Worm (Caenorhabditis elegans): Measurements from ENCODE around the gene sru-45.
A peak's percentile ranks its signal among the peaks of the same experiment; 100 is the strongest.

The sru-45 gene

DNA sequence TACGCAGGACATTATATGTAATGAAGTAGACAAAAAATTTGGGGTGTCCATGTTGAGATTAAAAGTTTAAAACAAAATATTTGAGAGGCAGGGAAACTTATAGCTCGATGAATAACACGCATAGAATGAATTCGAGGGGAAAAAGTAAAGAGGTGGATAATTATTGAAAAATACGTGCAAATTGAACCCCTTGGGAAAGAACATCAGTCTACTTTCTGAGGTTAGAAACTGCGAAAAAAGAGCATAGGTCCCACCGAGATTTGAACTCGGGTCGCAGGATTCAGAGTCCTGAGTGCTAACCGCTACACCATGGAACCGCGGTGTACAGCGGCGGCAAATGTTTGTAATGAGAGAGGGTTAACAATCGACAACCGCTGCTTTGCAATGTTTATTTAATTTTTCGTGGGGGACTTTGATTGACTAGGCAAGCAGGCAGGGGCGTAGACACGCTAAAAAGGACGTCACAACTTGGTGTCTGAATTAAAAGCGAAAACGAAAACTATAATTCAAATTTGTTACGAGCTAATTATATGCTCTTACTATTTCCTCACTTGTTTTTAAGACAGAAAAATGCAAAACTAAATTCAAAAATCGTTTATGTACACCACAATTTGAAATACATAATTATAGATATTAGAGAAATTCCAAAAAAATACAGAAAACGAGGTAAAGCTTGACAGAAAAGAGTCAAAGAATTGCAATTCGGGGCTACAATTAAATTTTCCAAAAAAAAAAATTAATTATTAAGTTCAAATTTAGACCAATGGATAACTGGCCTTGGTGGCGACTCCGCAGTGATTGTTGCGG lies 26.5 kb downstream of the sru-45 start, which contains the start of gene srh-269:
srh-269 (minus strand) TSS at position 51 of the 807 bp plus-strand sequence.
- TF ChIP-seq ceh-13 (GFP tag; optimal IDR thresholded peaks at IDR 0.05) (peak; percentile 11), tra-4 (tag; optimal IDR thresholded peaks at IDR 0.05) (peak; percentile 41), hmbx-1 (tag; optimal IDR thresholded peaks at IDR 0.05) (peak; percentile 8), tbx-11 (GFP tag; IDR thresholded peaks at IDR 0.05) (peak; percentile 65), F13C5.2 (tag; optimal IDR thresholded peaks at IDR 0.05) (peak; percentile 71), pes-1 (GFP tag; IDR thresholded peaks at IDR 0.05) (peak; percentile 80), hnd-1 (tag; optimal IDR thresholded peaks at IDR 0.05) (peak; percentile 31), sea-1 (GFP tag; conservative IDR thresholded peaks at IDR 0.05) (peak; percentile 59; the same call in 1 of the 2 replicates), ama-1 (optimal IDR thresholded peaks at IDR 0.05) (no peak), ets-7 (tag; optimal IDR thresholded peaks at IDR 0.05) (peak; percentile 45), aly-1 (tag; optimal IDR thresholded peaks at IDR 0.05) (peak; percentile 61), hmg-4 (GFP tag; optimal IDR thresholded peaks at IDR 0.05) (peak; percentile 67), ceh-36 (tag; optimal IDR thresholded peaks at IDR 0.05) (peak; percentile 38), flt-1 (GFP tag; IDR thresholded peaks at IDR 0.05) (peak; percentile 76), B0310.2 (tag; optimal IDR thresholded peaks at IDR 0.05) (peak; percentile 56), scrt-1 (GFP tag; IDR thresholded peaks at IDR 0.05) (peak; percentile 79), tbx-37 (GFP tag; conservative IDR thresholded peaks at IDR 0.05) (0 out of 2 replicates have a peak, but pooled peaks have one; percentile 43)

DNA sequence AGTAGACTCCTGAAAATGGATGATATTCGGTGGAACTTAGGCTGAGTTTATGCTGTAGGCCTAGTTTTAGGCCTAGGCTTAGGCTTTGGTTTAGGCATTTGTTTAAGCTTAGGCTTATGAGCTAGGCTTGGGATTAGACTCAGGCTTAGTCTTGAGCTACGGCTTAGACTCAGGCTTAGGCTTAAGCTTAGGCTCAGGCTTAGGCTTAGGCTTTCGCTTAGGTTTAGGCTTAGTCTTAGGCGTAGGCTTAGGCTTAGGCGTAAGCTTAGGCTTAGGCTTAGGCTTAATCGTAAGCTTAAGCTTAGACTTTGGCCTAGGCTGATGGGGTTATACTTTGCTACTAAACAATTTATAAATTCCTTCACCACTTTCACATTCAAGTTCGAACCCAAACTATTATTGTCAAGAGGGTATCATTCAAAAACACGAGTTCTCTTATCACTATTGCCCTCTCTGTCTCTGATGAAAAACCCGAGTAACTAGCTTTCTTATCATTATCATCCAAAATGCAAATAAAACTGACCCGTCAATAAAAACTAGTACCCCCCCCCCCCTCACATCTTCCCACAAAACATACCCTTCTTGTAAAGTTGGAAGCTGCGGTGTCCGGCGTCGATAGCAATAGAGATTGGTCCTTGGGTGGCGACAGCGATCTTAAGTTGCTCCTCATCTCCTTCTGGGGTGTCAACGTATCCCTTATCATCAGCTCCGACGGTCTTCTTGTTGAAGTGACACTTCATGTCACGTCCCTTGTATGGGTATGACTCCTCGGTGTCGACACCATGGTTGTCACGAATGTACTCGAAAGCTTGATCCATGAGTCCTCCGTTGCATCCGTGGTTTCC lies 27.4 kb downstream of the sru-45 start:
- TF ChIP-seq ama-1 (optimal IDR thresholded peaks at IDR 0.05) (no peak), hnd-1 (tag; optimal IDR thresholded peaks at IDR 0.05) (no peak), ceh-36 (tag; optimal IDR thresholded peaks at IDR 0.05) (peak; percentile 88)

DNA sequence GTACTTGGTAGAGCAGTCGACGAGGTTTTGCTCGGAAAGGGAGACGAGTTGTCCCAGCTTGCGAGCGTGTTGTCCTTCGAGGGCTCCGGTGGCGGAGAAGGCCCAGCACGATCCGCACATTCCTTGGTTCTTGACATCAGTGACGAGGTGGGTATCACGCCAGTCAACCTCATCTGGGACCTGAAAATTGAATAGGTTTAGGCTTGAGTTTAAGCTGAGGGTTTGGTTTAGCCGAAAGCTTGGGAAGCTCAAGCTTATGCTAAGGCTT lies 28.0 kb downstream of the sru-45 start:
- TF ChIP-seq hmbx-1 (tag; optimal IDR thresholded peaks at IDR 0.05) (no peak), tbx-11 (GFP tag; IDR thresholded peaks at IDR 0.05) (no peak), aly-1 (tag; optimal IDR thresholded peaks at IDR 0.05) (no peak), scrt-1 (GFP tag; IDR thresholded peaks at IDR 0.05) (no peak), ama-1 (optimal IDR thresholded peaks at IDR 0.05) (no peak), pes-1 (GFP tag; IDR thresholded peaks at IDR 0.05) (no peak), sea-1 (GFP tag; conservative IDR thresholded peaks at IDR 0.05) (no peak), ets-7 (tag; optimal IDR thresholded peaks at IDR 0.05) (no peak), B0310.2 (tag; optimal IDR thresholded peaks at IDR 0.05) (no peak), ceh-13 (GFP tag; optimal IDR thresholded peaks at IDR 0.05) (no peak), hmg-4 (GFP tag; optimal IDR thresholded peaks at IDR 0.05) (no peak), flt-1 (GFP tag; IDR thresholded peaks at IDR 0.05) (no peak), F13C5.2 (tag; optimal IDR thresholded peaks at IDR 0.05) (no peak), tbx-37 (GFP tag; conservative IDR thresholded peaks at IDR 0.05) (no peak), ceh-36 (tag; optimal IDR thresholded peaks at IDR 0.05) (no peak), hnd-1 (tag; optimal IDR thresholded peaks at IDR 0.05) (no peak), tra-4 (tag; optimal IDR thresholded peaks at IDR 0.05) (no peak)

DNA sequence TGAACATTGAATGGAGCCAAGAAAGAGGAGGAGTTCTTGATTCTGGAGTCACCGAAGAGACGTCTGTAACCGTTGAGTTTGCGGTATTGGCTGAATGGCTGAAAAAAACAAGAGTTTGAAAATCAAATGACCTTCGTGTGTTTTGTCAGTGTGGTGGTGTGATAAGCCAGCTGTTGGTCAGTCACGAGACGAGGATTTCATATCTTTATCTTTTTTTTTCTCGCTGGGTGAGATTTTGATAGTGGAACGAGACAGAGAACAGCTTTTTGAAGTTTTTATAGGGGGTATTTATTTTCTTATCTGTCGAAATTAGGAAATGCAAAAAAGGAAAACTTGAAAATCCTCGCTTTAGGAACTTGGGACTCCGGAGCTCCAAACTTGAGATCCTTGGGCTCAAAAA lies 28.8 kb downstream of the sru-45 start:
- TF ChIP-seq hmbx-1 (tag; optimal IDR thresholded peaks at IDR 0.05) = no peak
- no peak for TF ChIP-seq flt-1 (GFP tag; IDR thresholded peaks at IDR 0.05)
- TF ChIP-seq sea-1 (GFP tag; conservative IDR thresholded peaks at IDR 0.05) = no peak
- no peak for TF ChIP-seq aly-1 (tag; optimal IDR thresholded peaks at IDR 0.05)
- no peak for TF ChIP-seq tbx-11 (GFP tag; IDR thresholded peaks at IDR 0.05)
- TF ChIP-seq scrt-1 (GFP tag; IDR thresholded peaks at IDR 0.05) = no peak
- no peak for TF ChIP-seq F13C5.2 (tag; optimal IDR thresholded peaks at IDR 0.05)
- no peak for TF ChIP-seq tra-4 (tag; optimal IDR thresholded peaks at IDR 0.05)
- TF ChIP-seq hnd-1 (tag; optimal IDR thresholded peaks at IDR 0.05) = no peak

DNA sequence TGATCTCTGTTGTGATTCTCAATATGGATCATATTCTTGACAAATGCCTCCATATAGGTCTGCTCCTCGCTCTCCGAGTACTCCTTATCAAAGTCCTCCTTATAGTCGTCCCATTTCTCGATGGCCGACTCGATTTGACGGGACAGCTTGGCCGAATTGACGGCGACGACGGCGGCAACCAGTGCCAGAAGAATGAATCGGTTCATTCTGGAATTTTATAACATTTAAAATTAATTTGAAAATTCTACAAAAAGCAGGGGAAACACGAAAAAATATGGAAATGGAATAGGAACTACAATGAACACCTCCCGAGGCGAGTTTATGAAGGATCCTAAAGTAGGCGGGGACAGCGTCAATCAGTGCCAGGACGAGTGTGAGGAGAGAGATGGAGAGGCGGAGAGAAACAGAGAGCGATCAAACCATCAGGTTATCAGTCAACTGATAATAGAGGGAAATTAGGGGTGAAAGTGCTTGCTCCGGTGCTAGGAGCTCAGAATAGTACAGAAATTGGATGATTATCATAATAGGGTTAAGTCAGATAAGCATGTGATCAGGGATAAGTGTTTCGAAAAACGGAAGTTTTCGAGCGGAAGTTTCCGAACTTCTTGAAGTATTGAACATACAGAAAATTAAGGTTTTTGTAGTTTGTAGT lies 29.5 kb downstream of the sru-45 start, which contains the start of gene cpl-1:
cpl-1 (minus strand) TSS at position 207 of the 652 bp plus-strand sequence.
- no peak for TF ChIP-seq ama-1 (optimal IDR thresholded peaks at IDR 0.05)
- TF ChIP-seq aly-1 (tag; optimal IDR thresholded peaks at IDR 0.05) = no peak
- no peak for TF ChIP-seq ceh-36 (tag; optimal IDR thresholded peaks at IDR 0.05)
- no peak for TF ChIP-seq tbx-37 (GFP tag; conservative IDR thresholded peaks at IDR 0.05)
- TF ChIP-seq B0310.2 (tag; optimal IDR thresholded peaks at IDR 0.05) = no peak

DNA sequence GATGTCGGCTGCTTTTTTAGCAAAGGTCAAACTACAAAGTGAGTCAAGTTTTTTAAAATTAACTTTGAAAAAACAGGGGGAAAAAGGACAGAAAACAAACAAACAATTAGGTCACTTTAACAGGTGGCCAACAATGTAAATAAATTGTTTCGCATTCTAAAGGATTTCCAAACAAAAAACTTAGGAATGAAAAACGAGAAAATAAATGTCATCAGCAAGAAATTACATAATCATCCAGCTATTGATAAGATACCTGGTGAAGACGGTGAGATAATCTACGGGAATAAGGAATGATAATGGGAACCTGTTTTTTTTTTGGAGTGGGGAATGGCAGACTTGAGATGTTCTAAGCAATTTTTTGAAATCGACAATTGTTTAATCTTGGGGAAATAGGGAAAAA lies 30.4 kb downstream of the sru-45 start:
- no peak for TF ChIP-seq hmbx-1 (tag; optimal IDR thresholded peaks at IDR 0.05)
- no peak for TF ChIP-seq tbx-11 (GFP tag; IDR thresholded peaks at IDR 0.05)
- no peak for TF ChIP-seq aly-1 (tag; optimal IDR thresholded peaks at IDR 0.05)
- TF ChIP-seq ets-7 (tag; optimal IDR thresholded peaks at IDR 0.05) = no peak
- no peak for TF ChIP-seq sea-1 (GFP tag; conservative IDR thresholded peaks at IDR 0.05)
- no peak for TF ChIP-seq ceh-13 (GFP tag; optimal IDR thresholded peaks at IDR 0.05)

DNA sequence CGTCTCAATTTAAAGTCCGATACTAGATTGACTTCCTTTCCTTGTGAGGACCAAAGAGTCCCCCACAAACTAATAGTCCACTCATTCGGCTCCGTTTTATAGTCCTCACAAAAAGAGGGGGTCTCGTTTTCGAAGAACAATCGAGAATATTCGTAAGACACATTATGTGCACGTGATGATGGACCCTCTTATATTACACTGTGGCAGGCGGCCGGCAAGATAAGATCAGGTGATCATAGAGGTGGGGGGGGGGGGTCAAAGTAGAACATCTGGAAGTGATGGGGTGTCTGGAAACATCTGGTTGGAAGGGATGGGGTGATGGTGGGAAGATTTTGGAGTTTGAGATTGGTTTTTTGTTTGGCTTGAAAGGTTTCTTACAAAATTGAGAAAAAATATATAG lies 32.7 kb downstream of the sru-45 start:
- TF ChIP-seq flt-1 (GFP tag; IDR thresholded peaks at IDR 0.05) (no peak), sea-1 (GFP tag; conservative IDR thresholded peaks at IDR 0.05) (no peak), F13C5.2 (tag; optimal IDR thresholded peaks at IDR 0.05) (no peak), tbx-11 (GFP tag; IDR thresholded peaks at IDR 0.05) (no peak), scrt-1 (GFP tag; IDR thresholded peaks at IDR 0.05) (no peak), aly-1 (tag; optimal IDR thresholded peaks at IDR 0.05) (no peak), hmg-4 (GFP tag; optimal IDR thresholded peaks at IDR 0.05) (no peak), ceh-13 (GFP tag; optimal IDR thresholded peaks at IDR 0.05) (no peak), tbx-37 (GFP tag; conservative IDR thresholded peaks at IDR 0.05) (no peak), tra-4 (tag; optimal IDR thresholded peaks at IDR 0.05) (no peak), ets-7 (tag; optimal IDR thresholded peaks at IDR 0.05) (no peak), ceh-36 (tag; optimal IDR thresholded peaks at IDR 0.05) (no peak), hnd-1 (tag; optimal IDR thresholded peaks at IDR 0.05) (no peak)

Measured in whole organism, early embryonic.